Worm (Caenorhabditis elegans) whole organism, mixed stage, embryonic: ENCODE data around the gene Y55F3AM.21.

Experiments
- drap-1 ChIP-seq: fragments of 200-800 bp; sonication (Bioruptor generic); optimal IDR thresholded peaks from 3 replicates; lab custom pipeline; 2018; ENCODE audit warnings: mild to moderate bottlenecking, missing genetic modification characterization, missing compliant biosample characterization
- elt-3 ChIP-seq: fragments of 150-350 bp; optimal IDR thresholded peaks from 2 replicates; lab custom pipeline; 2014; ENCODE audit warnings: missing biosample characterization, missing genetic modification characterization
- sem-2 ChIP-seq: fragments of 200-800 bp; sonication (Bioruptor generic); optimal IDR thresholded peaks from 2 replicates; lab custom pipeline; 2018; ENCODE audit warnings: mild to moderate bottlenecking, missing genetic modification characterization, missing compliant biosample characterization
- snpc-4 ChIP-seq: fragments of 150-350 bp; optimal IDR thresholded peaks from 2 replicates; lab custom pipeline; 2014; ENCODE audit warnings: missing biosample characterization, missing genetic modification characterization
- unc-39 ChIP-seq: fragments of 150-350 bp; optimal IDR thresholded peaks from 2 replicates; lab custom pipeline; 2014; ENCODE audit warnings: missing biosample characterization, missing genetic modification characterization
- unc-62 ChIP-seq: fragments of 150-350 bp; optimal IDR thresholded peaks from 2 replicates; lab custom pipeline; 2014; ENCODE audit warnings: missing biosample characterization, missing genetic modification reagents, missing genetic modification characterization
- ztf-11 ChIP-seq: fragments of 150-350 bp; optimal IDR thresholded peaks from 2 replicates; lab custom pipeline; 2014; ENCODE audit warnings: missing biosample characterization, missing genetic modification characterization

DNA sequence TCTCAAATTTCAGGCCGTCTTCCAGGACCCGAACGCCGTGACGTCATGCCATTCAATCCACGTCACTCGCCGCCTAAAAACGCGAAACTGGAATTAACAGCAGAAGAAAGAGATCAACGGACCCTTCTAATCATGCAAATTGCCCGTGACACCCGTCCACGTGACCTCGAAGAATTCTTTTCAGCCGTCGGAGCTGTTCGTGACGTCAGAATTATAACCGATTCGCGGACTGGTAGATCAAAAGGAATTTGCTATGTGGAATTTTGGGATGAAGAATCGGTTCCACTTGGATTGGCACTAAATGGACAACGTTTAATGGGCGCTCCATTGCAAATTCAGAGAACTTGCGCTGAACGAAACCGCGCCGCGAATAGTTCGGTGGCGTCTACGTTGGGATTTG lies 36.1 kb downstream of the Y55F3AM.21 start:
- no peak for TF ChIP-seq sem-2 (GFP tag; lab: Kevin White, UChicago)
- no peak for TF ChIP-seq elt-3 (tag; lab: Kevin White, UChicago)
- no peak for TF ChIP-seq unc-62
- TF ChIP-seq unc-39 = no peak
- TF ChIP-seq snpc-4 (tag; lab: Kevin White, UChicago) = no peak
- no peak for TF ChIP-seq ztf-11 (tag; lab: Kevin White, UChicago)
- TF ChIP-seq drap-1 (GFP tag; lab: Kevin White, UChicago) = no peak
